Worm (Caenorhabditis elegans): ENCODE measurements around the gene B0252.5.
"Not testable (repeated sequence)": the region's sequence is repeated elsewhere in the genome, so short reads cannot be mapped to it uniquely, and the experiment has no call there.

The B0252.5 gene

ce11 chrII:6913309-6913708 is 5.4 kb downstream of the B0252.5 start, which contains the start of gene cyn-10 (continued):
- TF ChIP-seq sox-2 (GFP tag; IDR thresholded peaks at IDR 0.05), result 0 out of 2 replicates have a peak, but pooled peaks have one; percentile 16
- TF ChIP-seq ztf-16 (tag; optimal IDR thresholded peaks at IDR 0.05), result peak; percentile 39
- TF ChIP-seq pros-1 (tag; optimal IDR thresholded peaks at IDR 0.05), result no peak
- no peak for TF ChIP-seq ama-1 (optimal IDR thresholded peaks at IDR 0.05)
- TF ChIP-seq hlh-13 (GFP tag; optimal IDR thresholded peaks at IDR 0.05), result peak; percentile 44
- TF ChIP-seq dve-1 (tag; optimal IDR thresholded peaks at IDR 0.05), result no peak
- TF ChIP-seq eyg-1 (tag; optimal IDR thresholded peaks at IDR 0.05), result peak; percentile 65
- TF ChIP-seq odd-2 (tag; optimal IDR thresholded peaks at IDR 0.05), result no peak
- no peak for TF ChIP-seq nfya-1 (tag; optimal IDR thresholded peaks at IDR 0.05)
- peak; percentile 89 for TF ChIP-seq ref-2 (tag; optimal IDR thresholded peaks at IDR 0.05)
- no peak for TF ChIP-seq Y22D7AL.16 (tag; optimal IDR thresholded peaks at IDR 0.05)
- TF ChIP-seq C08G9.2 (tag; optimal IDR thresholded peaks at IDR 0.05), result peak; percentile 96
- TF ChIP-seq ceh-48 (tag; optimal IDR thresholded peaks at IDR 0.05), result no peak
- TF ChIP-seq nhr-232 (tag; optimal IDR thresholded peaks at IDR 0.05), result no peak
- no peak for TF ChIP-seq lin-11 (tag; optimal IDR thresholded peaks at IDR 0.05)
- TF ChIP-seq ceh-30 (tag; optimal IDR thresholded peaks at IDR 0.05), result no peak
- TF ChIP-seq unc-42 (tag; optimal IDR thresholded peaks at IDR 0.05), result peak; percentile 59
- no peak for TF ChIP-seq che-1 (tag; optimal IDR thresholded peaks at IDR 0.05)
- TF ChIP-seq sdc-2 (tag; optimal IDR thresholded peaks at IDR 0.05), result no peak
- peak; percentile 47 for TF ChIP-seq ceh-34 (tag; optimal IDR thresholded peaks at IDR 0.05)
- TF ChIP-seq fax-1 (tag; optimal IDR thresholded peaks at IDR 0.05), result peak; percentile 69
- TF ChIP-seq pqm-1 (tag; optimal IDR thresholded peaks at IDR 0.05), result peak; percentile 12
- TF ChIP-seq lim-6 (tag; optimal IDR thresholded peaks at IDR 0.05), result peak; percentile 66
- peak; percentile 56 for TF ChIP-seq syd-9 (tag; optimal IDR thresholded peaks at IDR 0.05)
- TF ChIP-seq npax-4 (tag; optimal IDR thresholded peaks at IDR 0.05), result peak; percentile 5
- peak; percentile 89 for TF ChIP-seq ets-4 (tag; optimal IDR thresholded peaks at IDR 0.05)
- peak; percentile 43 for TF ChIP-seq madf-2 (tag; optimal IDR thresholded peaks at IDR 0.05)
- TF ChIP-seq unc-3 (GFP tag; conservative IDR thresholded peaks at IDR 0.05), result peak; percentile 61
- peak; percentile 21 for TF ChIP-seq unc-3 (tag; optimal IDR thresholded peaks at IDR 0.05)

DNA sequence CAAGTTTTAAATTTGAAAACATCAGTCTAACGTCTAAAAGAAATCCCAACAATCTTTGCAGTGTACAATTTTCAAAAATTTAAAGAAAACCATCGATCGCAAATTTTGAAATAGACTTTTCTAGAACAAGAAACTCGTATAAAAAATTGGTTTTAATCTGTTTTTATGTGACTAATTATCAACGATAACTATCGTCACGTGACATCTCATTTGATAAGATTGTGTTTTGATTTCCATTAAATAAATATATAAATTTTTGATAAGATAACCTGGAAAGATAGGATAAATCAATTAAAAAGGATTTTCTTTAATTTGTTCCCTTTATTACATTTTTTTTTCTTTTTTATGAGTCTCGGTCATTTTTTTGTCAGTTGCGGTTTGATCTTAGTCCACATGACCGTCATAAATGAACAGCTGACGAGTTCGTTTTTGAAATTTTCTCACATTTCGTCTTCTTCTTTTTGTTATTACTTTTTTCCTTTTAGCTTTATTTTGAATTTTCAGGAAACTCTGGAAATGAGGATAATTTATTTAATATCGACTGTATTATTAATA is 9.0 kb downstream of the B0252.5 start, which contains the start of gene asm-1:
TSS of gene asm-1 (plus strand) at position 505 of the 555 bp plus-strand sequence.
- TF ChIP-seq C38D4.7 (GFP tag; optimal IDR thresholded peaks at IDR 0.05), result no peak
- no peak for TF ChIP-seq npax-4 (tag; optimal IDR thresholded peaks at IDR 0.05)
- no peak for TF ChIP-seq odd-2 (tag; optimal IDR thresholded peaks at IDR 0.05)
- no peak for TF ChIP-seq ceh-22 (tag; optimal IDR thresholded peaks at IDR 0.05)
- no peak for TF ChIP-seq sox-2 (GFP tag; IDR thresholded peaks at IDR 0.05)
- no peak for TF ChIP-seq che-1 (tag; optimal IDR thresholded peaks at IDR 0.05)
- peak; percentile 62 for TF ChIP-seq elt-2 (tag; optimal IDR thresholded peaks at IDR 0.05)
- no peak for TF ChIP-seq unc-42 (tag; optimal IDR thresholded peaks at IDR 0.05)

ce11 chrII:6908689-6909088 is 10.0 kb downstream of the B0252.5 start:
- TF ChIP-seq zip-5 (tag; optimal IDR thresholded peaks at IDR 0.05) (no peak), unc-86 (tag; optimal IDR thresholded peaks at IDR 0.05) (no peak), ref-2 (tag; optimal IDR thresholded peaks at IDR 0.05) (no peak), K09A11.1 (tag; optimal IDR thresholded peaks at IDR 0.05; ENCODE audit: insufficient read depth) (no peak), npax-4 (tag; optimal IDR thresholded peaks at IDR 0.05) (no peak)

DNA sequence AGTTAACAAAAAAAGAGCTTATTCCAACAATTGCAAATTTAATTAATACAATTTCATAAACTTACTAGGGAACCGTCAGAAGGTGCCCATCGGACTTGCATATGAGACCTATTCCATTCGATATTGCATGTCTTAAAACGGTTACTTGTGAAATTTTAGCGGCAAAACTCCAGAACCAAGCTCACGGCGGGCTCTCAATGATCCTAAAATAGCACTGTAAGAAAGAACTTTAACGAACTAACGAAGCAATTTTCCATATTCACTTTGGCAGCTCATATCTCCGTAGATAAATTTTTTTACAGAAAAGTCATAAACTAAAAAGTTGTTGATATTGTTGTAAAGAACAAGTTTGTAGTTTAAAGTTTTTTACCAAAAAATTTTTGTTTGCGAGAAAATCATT is 11.0 kb downstream of the B0252.5 start, which contains the start of gene B0252.3:
TSS of gene B0252.3 (minus strand) at position 101 of the 400 bp plus-strand sequence.
- TF ChIP-seq hlh-30 (tag; optimal IDR thresholded peaks at IDR 0.05; ENCODE audit: insufficient read depth); hlh-8 (tag; optimal IDR thresholded peaks at IDR 0.05); unc-42 (tag; optimal IDR thresholded peaks at IDR 0.05): not testable (repeated sequence)

Data from whole organism, late embryonic.